Worm (Caenorhabditis elegans) whole organism, L4/young adult: Measurements from ENCODE around the gene Y41C4A.32.
A peak's percentile ranks its signal among the peaks of the same experiment; 100 is the strongest.

Experiments used
- W03F9.2 ChIP-seq: fragments of 150-350 bp; optimal IDR thresholded peaks from 2 replicates; lab custom pipeline; 2014; ENCODE audit warnings: missing biosample characterization, missing genetic modification characterization
- dao-5 ChIP-seq: sonication (generic microtip); optimal IDR thresholded peaks from 2 replicates; lab custom pipeline; 2016; ENCODE audit warnings: missing genotype, missing genetic modification characterization, moderate library complexity, missing compliant biosample characterization
- him-1 ChIP-seq: sonication (generic microtip); optimal IDR thresholded peaks from 2 replicates; lab custom pipeline; 2016; ENCODE audit warnings: missing genotype, missing genetic modification reagents, missing genetic modification characterization, missing compliant biosample characterization

DNA sequence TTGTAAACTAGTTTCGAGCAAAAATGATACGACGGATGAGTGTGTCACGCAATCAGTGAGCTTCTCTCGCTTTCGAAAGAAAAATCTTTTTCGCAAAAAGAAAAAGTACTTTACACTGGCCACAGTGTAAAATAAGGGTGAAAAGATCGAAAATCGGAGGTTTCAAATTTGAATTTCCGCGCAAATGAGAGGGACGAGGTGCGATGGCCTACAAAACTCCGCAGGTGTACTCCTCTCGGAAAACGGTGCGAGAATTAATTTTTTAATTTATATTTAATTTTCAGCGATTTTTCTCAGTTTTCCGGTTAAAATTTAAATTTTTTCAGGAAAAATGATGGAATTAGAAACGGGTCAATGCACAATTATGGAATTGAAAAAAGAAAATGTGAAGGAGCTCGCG is 25.2 kb downstream of the Y41C4A.32 start, which contains the start of gene mrt-2:
- TF ChIP-seq W03F9.2 (tag; lab: Kevin White, UChicago) (peak; percentile 46), dao-5 (tag; lab: Kevin White, UChicago) (no peak), him-1 (tag; lab: Kevin White, UChicago) (peak; percentile 11)
